Worm (Caenorhabditis elegans): ENCODE data around the gene nceh-1.

Gene nceh-1

DNA sequence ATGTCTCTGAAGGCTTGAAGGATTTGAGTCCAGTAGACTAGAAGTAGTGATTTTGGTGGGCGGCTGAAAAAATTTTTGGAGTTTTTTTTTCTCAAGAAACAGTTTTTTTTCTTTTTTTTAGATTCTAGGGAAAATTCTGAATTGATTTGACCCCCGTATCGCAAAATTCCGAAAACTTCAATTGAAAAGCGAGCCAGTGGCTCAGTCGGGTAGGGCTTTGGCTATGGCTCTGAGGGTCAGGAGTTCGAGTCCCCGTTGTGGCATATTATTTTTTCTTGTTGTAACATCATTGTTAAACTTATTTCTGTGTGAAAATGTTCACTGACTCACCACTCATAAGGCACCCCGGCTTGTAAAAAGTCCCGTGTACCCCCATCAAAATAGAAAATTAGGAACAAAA lies 21.2 kb downstream of the nceh-1 start:
- TF ChIP-seq ztf-16 (tag; optimal IDR thresholded peaks at IDR 0.05) (no peak), ttx-3 (tag; optimal IDR thresholded peaks at IDR 0.05) (no peak), tbx-7 (tag; optimal IDR thresholded peaks at IDR 0.05) (no peak), hlh-13 (GFP tag; optimal IDR thresholded peaks at IDR 0.05) (no peak), T23F11.4 (GFP tag; optimal IDR thresholded peaks at IDR 0.05) (no peak), nhr-232 (tag; optimal IDR thresholded peaks at IDR 0.05) (no peak), pag-3 (tag; optimal IDR thresholded peaks at IDR 0.05; ENCODE audit: borderline replicate concordance) (no peak), unc-3 (GFP tag; conservative IDR thresholded peaks at IDR 0.05) (no peak), unc-3 (tag; optimal IDR thresholded peaks at IDR 0.05) (no peak)

DNA sequence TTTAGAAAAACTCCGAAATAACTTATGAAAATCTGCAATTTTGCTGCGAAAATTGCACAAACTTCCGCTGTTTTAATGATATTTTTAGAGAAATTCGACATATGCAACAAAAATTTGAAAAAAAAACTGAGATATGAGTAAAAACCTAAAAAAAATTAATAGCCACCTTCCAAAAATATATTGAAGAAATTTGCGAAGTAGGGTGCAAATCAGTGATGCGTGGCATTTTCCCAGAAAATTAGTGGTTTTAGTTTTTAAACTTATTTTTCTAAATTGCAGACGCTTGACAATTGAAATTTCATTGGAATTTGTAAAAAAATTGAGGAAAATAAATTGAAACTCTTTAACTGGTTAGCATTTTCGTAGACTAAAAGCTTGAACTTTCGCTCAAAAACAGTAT lies 21.6 kb downstream of the nceh-1 start, which contains the start of gene C25F9.13:
Gene C25F9.13, minus strand, starts transcription at position 101 of the 400 bp plus-strand sequence.
- TF ChIP-seq K02D7.2 (tag; optimal IDR thresholded peaks at IDR 0.05) (no peak), ceh-45 (GFP tag; IDR thresholded peaks at IDR 0.05) (no peak), ama-1 (optimal IDR thresholded peaks at IDR 0.05) (no peak), che-1 (tag; optimal IDR thresholded peaks at IDR 0.05) (no peak), pha-2 (tag; optimal IDR thresholded peaks at IDR 0.05) (no peak), elt-2 (tag; optimal IDR thresholded peaks at IDR 0.05) (no peak), hlh-13 (GFP tag; optimal IDR thresholded peaks at IDR 0.05) (no peak), syd-9 (tag; optimal IDR thresholded peaks at IDR 0.05) (no peak), unc-42 (tag; optimal IDR thresholded peaks at IDR 0.05) (no peak), fkh-6 (tag; optimal IDR thresholded peaks at IDR 0.05) (no peak), eyg-1 (tag; optimal IDR thresholded peaks at IDR 0.05) (no peak), ceh-14 (tag; optimal IDR thresholded peaks at IDR 0.05) (no peak)

DNA sequence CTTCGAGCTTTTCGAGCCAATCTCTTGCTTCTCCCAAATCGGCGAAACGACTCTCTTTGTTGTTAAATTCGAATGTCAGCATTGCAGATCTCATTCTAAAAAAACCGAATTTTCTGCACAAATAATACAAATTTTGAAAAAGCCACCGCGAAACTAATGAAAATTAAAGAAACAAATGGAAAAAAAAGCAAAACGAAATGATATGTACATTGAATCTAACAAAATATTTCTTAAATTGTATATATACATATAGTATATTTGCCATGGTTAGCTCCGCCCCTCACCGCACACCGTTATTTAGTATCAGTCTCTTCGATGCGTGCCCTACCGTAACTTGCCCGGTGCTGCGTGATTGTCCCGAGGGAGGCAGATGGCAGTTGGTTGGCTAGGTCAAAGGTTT lies 23.4 kb downstream of the nceh-1 start, which contains the start of gene srw-86:
Gene srw-86, minus strand, starts transcription at position 101 of the 400 bp plus-strand sequence.
- TF ChIP-seq pat-9 (tag; optimal IDR thresholded peaks at IDR 0.05), result no peak
- TF ChIP-seq nhr-11 (tag; optimal IDR thresholded peaks at IDR 0.05), result no peak
- TF ChIP-seq ttx-3 (tag; optimal IDR thresholded peaks at IDR 0.05), result no peak
- no peak for TF ChIP-seq unc-42 (tag; optimal IDR thresholded peaks at IDR 0.05)
- no peak for TF ChIP-seq ahr-1 (tag; optimal IDR thresholded peaks at IDR 0.05)
- no peak for TF ChIP-seq ztf-16 (tag; optimal IDR thresholded peaks at IDR 0.05)
- no peak for TF ChIP-seq K02D7.2 (tag; optimal IDR thresholded peaks at IDR 0.05)

DNA sequence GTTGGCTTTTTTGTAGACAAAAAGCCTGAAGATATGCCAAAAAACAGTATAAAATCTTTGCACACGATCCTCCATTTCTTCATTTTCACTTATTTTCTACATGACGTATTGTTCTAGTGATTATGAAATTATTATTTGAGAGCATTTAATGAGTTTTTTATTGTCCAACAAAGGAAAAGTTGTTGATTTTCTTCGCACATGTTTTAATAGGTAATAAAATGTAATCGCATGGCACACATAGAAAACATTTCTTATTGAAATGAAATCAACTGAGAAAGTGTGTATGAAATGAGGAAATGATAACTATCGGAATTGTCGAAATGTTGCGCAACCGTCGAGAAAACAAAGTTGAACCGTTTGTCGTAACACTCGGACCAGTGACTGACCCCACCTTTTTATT lies 24.2 kb downstream of the nceh-1 start:
- no peak for TF ChIP-seq pha-4 (tag; optimal IDR thresholded peaks at IDR 0.05)

DNA sequence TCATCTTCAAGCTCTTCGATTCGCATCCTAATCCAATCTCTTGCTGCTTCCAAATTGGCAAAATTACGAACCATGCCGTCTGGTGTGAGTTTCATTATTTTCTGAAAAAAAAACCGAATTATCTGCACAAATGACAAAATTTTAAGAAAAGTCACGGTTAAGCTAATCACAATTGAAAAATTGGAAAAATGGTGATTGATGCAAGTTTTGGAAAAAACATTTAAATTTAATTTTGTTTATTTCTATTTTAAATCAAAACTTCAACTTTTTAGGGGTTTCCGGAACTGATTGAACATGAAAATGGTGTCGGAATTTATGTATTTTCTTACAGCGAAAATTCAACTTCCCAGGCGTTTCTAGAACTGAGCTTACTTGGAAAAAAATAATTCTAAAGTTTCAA lies 25.6 kb downstream of the nceh-1 start, which contains the start of gene C25F9.12:
Gene C25F9.12, minus strand, starts transcription at position 101 of the 400 bp plus-strand sequence.
- no peak for TF ChIP-seq ceh-19 (GFP tag; optimal IDR thresholded peaks at IDR 0.05)
- TF ChIP-seq ttx-3 (tag; optimal IDR thresholded peaks at IDR 0.05), result no peak
- TF ChIP-seq fkh-6 (tag; optimal IDR thresholded peaks at IDR 0.05), result no peak
- no peak for TF ChIP-seq pat-9 (tag; optimal IDR thresholded peaks at IDR 0.05)
- TF ChIP-seq ceh-14 (tag; optimal IDR thresholded peaks at IDR 0.05), result no peak
- TF ChIP-seq ceh-34 (tag; optimal IDR thresholded peaks at IDR 0.05), result no peak
- no peak for TF ChIP-seq hlh-15 (tag; optimal IDR thresholded peaks at IDR 0.05)
- TF ChIP-seq ceh-9 (tag; optimal IDR thresholded peaks at IDR 0.05), result no peak
- no peak for TF ChIP-seq hlh-8 (tag; optimal IDR thresholded peaks at IDR 0.05)
- TF ChIP-seq unc-86 (tag; optimal IDR thresholded peaks at IDR 0.05), result no peak
- TF ChIP-seq syd-9 (tag; optimal IDR thresholded peaks at IDR 0.05), result no peak
- TF ChIP-seq Y22D7AL.16 (tag; optimal IDR thresholded peaks at IDR 0.05), result no peak
- TF ChIP-seq eyg-1 (tag; optimal IDR thresholded peaks at IDR 0.05), result no peak
- TF ChIP-seq che-1 (tag; optimal IDR thresholded peaks at IDR 0.05), result no peak
- no peak for TF ChIP-seq fax-1 (tag; optimal IDR thresholded peaks at IDR 0.05)
- TF ChIP-seq pag-3 (tag; optimal IDR thresholded peaks at IDR 0.05; ENCODE audit: borderline replicate concordance), result no peak
- no peak for TF ChIP-seq hlh-30 (tag; optimal IDR thresholded peaks at IDR 0.05; ENCODE audit: insufficient read depth)
- TF ChIP-seq ref-2 (tag; optimal IDR thresholded peaks at IDR 0.05), result no peak
